Fruit fly (Drosophila melanogaster) whole organism, prepupa: ENCODE results near the gene CG17300.
A peak's percentile ranks its signal among the peaks of the same experiment; 100 is the strongest.

Source experiments
- Blimp-1 ChIP-seq: fragments of 200-800 bp; sonication (Bioruptor generic); optimal IDR thresholded peaks from 3 replicates; lab custom pipeline; 2017; ENCODE audit warnings: missing biosample characterization, missing genetic modification characterization, mild to moderate bottlenecking, moderate library complexity, missing genetic modification reagents
- CG10669 ChIP-seq: fragments of 200-800 bp; sonication (Bioruptor generic); optimal IDR thresholded peaks from 3 replicates; lab custom pipeline; 2018; ENCODE audit warnings: missing biosample characterization, mild to moderate bottlenecking, missing genetic modification characterization, moderate library complexity
- CG11294 ChIP-seq: fragments of 200-800 bp; sonication (Bioruptor generic); IDR thresholded peaks from 2 replicates; pipeline ENCODE4 v1.3.6; 2022; ENCODE audit warnings: missing biosample characterization, missing genetic modification characterization
- CG15336 ChIP-seq: fragments of 200-800 bp; sonication (Bioruptor generic); IDR thresholded peaks from 2 replicates; pipeline ENCODE4 v1.3.6; 2022; ENCODE audit warnings: missing biosample characterization, missing genetic modification characterization
- CG1621 ChIP-seq: fragments of 200-800 bp; sonication (Bioruptor generic); optimal IDR thresholded peaks from 3 replicates; lab custom pipeline; 2018; ENCODE audit warnings: missing biosample characterization, mild to moderate bottlenecking, missing genetic modification characterization
- CG3032 ChIP-seq: fragments of 200-800 bp; optimal IDR thresholded peaks from 2 replicates; lab custom pipeline; 2019; ENCODE audit warnings: missing biosample characterization, mild to moderate bottlenecking, missing genetic modification characterization, moderate library complexity
- CG32006 ChIP-seq: fragments of 200-800 bp; sonication (Bioruptor generic); optimal IDR thresholded peaks from 3 replicates; lab custom pipeline; 2017; ENCODE audit warnings: missing biosample characterization, mild to moderate bottlenecking, missing genetic modification characterization
- CG34406 ChIP-seq: fragments of 200-800 bp; sonication (Bioruptor generic); optimal IDR thresholded peaks from 3 replicates; lab custom pipeline; 2016; ENCODE audit warnings: missing biosample characterization, missing genetic modification characterization
- CG3919 ChIP-seq: fragments of 200-800 bp; sonication (Bioruptor generic); optimal IDR thresholded peaks from 3 replicates; lab custom pipeline; 2016; ENCODE audit warnings: missing biosample characterization, missing genetic modification characterization
- CG6792 ChIP-seq: fragments of 200-800 bp; sonication (Bioruptor generic); optimal IDR thresholded peaks from 3 replicates; lab custom pipeline; 2016; ENCODE audit warnings: missing biosample characterization, missing genetic modification characterization
- CG6808 ChIP-seq: fragments of 200-800 bp; sonication (Bioruptor generic); optimal IDR thresholded peaks from 3 replicates; lab custom pipeline; 2017; ENCODE audit warnings: missing biosample characterization, missing genetic modification characterization, mild to moderate bottlenecking, moderate library complexity, missing genetic modification reagents
- CG6854 ChIP-seq: fragments of 200-800 bp; sonication (Bioruptor generic); optimal IDR thresholded peaks from 2 replicates; lab custom pipeline; 2017; ENCODE audit warnings: missing biosample characterization, mild to moderate bottlenecking, missing genetic modification characterization
- CG7368 ChIP-seq: fragments of 200-800 bp; sonication (Bioruptor generic); optimal IDR thresholded peaks from 3 replicates; lab custom pipeline; 2016; ENCODE audit warnings: missing biosample characterization, missing genetic modification characterization
- CG8319 ChIP-seq: fragments of 200-800 bp; sonication (Bioruptor generic); optimal IDR thresholded peaks from 3 replicates; lab custom pipeline; 2016; ENCODE audit warnings: missing biosample characterization, missing genetic modification characterization
- CG8632 ChIP-seq: fragments of 200-800 bp; sonication (Bioruptor generic); optimal IDR thresholded peaks from 3 replicates; lab custom pipeline; 2016; ENCODE audit warnings: missing biosample characterization, missing genetic modification characterization
- Eip78C ChIP-seq: fragments of 200-800 bp; sonication (Bioruptor generic); peaks from one replicate; lab custom pipeline; 2016; ENCODE audit warnings: missing biosample characterization, missing genetic modification characterization
- Eip93F ChIP-seq: fragments of 200-800 bp; sonication (Bioruptor generic); optimal IDR thresholded peaks from 2 replicates; lab custom pipeline; 2016; ENCODE audit warnings: missing biosample characterization, mild to moderate bottlenecking, missing genetic modification characterization
- Ets96B ChIP-seq: fragments of 200-800 bp; optimal IDR thresholded peaks from 2 replicates; lab custom pipeline; 2019; ENCODE audit warnings: missing biosample characterization, mild to moderate bottlenecking, missing genetic modification characterization, moderate library complexity
- Hr38 ChIP-seq: sonication (Bioruptor generic); optimal IDR thresholded peaks from 2 replicates; lab custom pipeline; 2016; ENCODE audit warnings: missing biosample characterization, missing genetic modification characterization
- Hr39 ChIP-seq: fragments of 200-800 bp; sonication (Bioruptor generic); optimal IDR thresholded peaks from 2 replicates; lab custom pipeline; 2016; ENCODE audit warnings: missing biosample characterization, missing genetic modification characterization
- Hr4 ChIP-seq: fragments of 200-800 bp; sonication (Bioruptor generic); optimal IDR thresholded peaks from 3 replicates; lab custom pipeline; 2016; ENCODE audit warnings: missing biosample characterization, missing genetic modification characterization
- Met ChIP-seq: fragments of 200-800 bp; sonication (Bioruptor generic); optimal IDR thresholded peaks from 3 replicates; lab custom pipeline; 2016; ENCODE audit warnings: missing biosample characterization, missing genetic modification characterization
- Smox ChIP-seq: fragments of 200-800 bp; sonication (Bioruptor generic); optimal IDR thresholded peaks from 3 replicates; lab custom pipeline; 2016; ENCODE audit warnings: missing biosample characterization, missing genetic modification characterization
- Sox14 ChIP-seq: fragments of 200-800 bp; sonication (Bioruptor generic); optimal IDR thresholded peaks from 3 replicates; lab custom pipeline; 2016; ENCODE audit warnings: missing biosample characterization, missing genetic modification characterization
- Sox15 ChIP-seq: fragments of 200-800 bp; sonication (Bioruptor generic); optimal IDR thresholded peaks from 3 replicates; lab custom pipeline; 2016; ENCODE audit warnings: missing biosample characterization, missing genetic modification characterization
- acj6 ChIP-seq: fragments of 200-800 bp; sonication (Bioruptor generic); optimal IDR thresholded peaks from 3 replicates; lab custom pipeline; 2016; ENCODE audit warnings: missing biosample characterization, missing genetic modification characterization
- cyc ChIP-seq: fragments of 200-800 bp; sonication (Bioruptor generic); optimal IDR thresholded peaks from 3 replicates; lab custom pipeline; 2016; ENCODE audit warnings: missing biosample characterization, missing genetic modification characterization
- dac ChIP-seq: fragments of 200-800 bp; sonication (Bioruptor generic); optimal IDR thresholded peaks from 2 replicates; lab custom pipeline; 2017; ENCODE audit warnings: missing biosample characterization, mild to moderate bottlenecking, missing genetic modification characterization
- dsx ChIP-seq: fragments of 200-800 bp; optimal IDR thresholded peaks from 3 replicates; lab custom pipeline; 2019; ENCODE audit warnings: missing biosample characterization, mild to moderate bottlenecking, missing genetic modification characterization, moderate library complexity; ENCODE audit not compliant: poor library complexity, severe bottlenecking
- eg ChIP-seq: fragments of 200-800 bp; sonication (Bioruptor generic); IDR thresholded peaks from 3 replicates; pipeline ENCODE4 v1.3.6; 2022; ENCODE audit warnings: missing biosample characterization, missing genetic modification characterization
- esn ChIP-seq: fragments of 200-800 bp; sonication (Bioruptor generic); optimal IDR thresholded peaks from 2 replicates; lab custom pipeline; 2016; ENCODE audit warnings: missing biosample characterization, mild to moderate bottlenecking, missing genetic modification characterization, moderate library complexity
- fd85E ChIP-seq: fragments of 200-800 bp; sonication (Bioruptor generic); optimal IDR thresholded peaks from 3 replicates; lab custom pipeline; 2016; ENCODE audit warnings: missing biosample characterization, missing genetic modification characterization
- fkh ChIP-seq: fragments of 200-800 bp; sonication (Bioruptor generic); optimal IDR thresholded peaks from 3 replicates; lab custom pipeline; 2017; ENCODE audit warnings: missing biosample characterization, mild to moderate bottlenecking, missing genetic modification characterization, moderate library complexity
- lz ChIP-seq: fragments of 200-800 bp; sonication (Bioruptor generic); optimal IDR thresholded peaks from 3 replicates; lab custom pipeline; 2016; ENCODE audit warnings: missing biosample characterization, missing genetic modification characterization
- net ChIP-seq: fragments of 200-800 bp; sonication (Bioruptor generic); optimal IDR thresholded peaks from 3 replicates; lab custom pipeline; 2016; ENCODE audit warnings: missing biosample characterization, missing genetic modification characterization
- salr ChIP-seq, 2 experiments: fragments of 200-800 bp; sonication (Bioruptor generic); optimal IDR thresholded peaks; 3 replicates each; lab custom pipeline; 2016 to 2018; ENCODE audit warnings: missing biosample characterization in 2 of 2, missing genetic modification characterization in 2 of 2, mild to moderate bottlenecking in 1 of 2
- spab ChIP-seq: fragments of 200-800 bp; sonication (Bioruptor generic); optimal IDR thresholded peaks from 2 replicates; lab custom pipeline; 2017; ENCODE audit warnings: missing biosample characterization, mild to moderate bottlenecking, missing genetic modification characterization, missing genetic modification reagents
- ss ChIP-seq, 2 experiments: fragments of 200-800 bp; sonication (Bioruptor generic); optimal IDR thresholded peaks; 2 replicates in 1 of 2; 3 replicates in 1 of 2; lab custom pipeline; 2017 to 2018; ENCODE audit warnings: mild to moderate bottlenecking in 2 of 2, missing biosample characterization in 2 of 2, missing genetic modification characterization in 2 of 2, moderate library complexity in 1 of 2
- svp ChIP-seq: fragments of 200-800 bp; sonication (Bioruptor generic); peaks from one replicate; lab custom pipeline; 2016; ENCODE audit warnings: missing biosample characterization, missing genetic modification characterization
- topi ChIP-seq: fragments of 200-800 bp; sonication (Bioruptor generic); optimal IDR thresholded peaks from 3 replicates; lab custom pipeline; 2016; ENCODE audit warnings: missing biosample characterization, missing genetic modification characterization
- vri ChIP-seq: fragments of 200-800 bp; sonication (Bioruptor generic); optimal IDR thresholded peaks from 3 replicates; lab custom pipeline; 2016; ENCODE audit warnings: missing biosample characterization, mild to moderate bottlenecking, missing genetic modification characterization

The CG17300 gene

DNA sequence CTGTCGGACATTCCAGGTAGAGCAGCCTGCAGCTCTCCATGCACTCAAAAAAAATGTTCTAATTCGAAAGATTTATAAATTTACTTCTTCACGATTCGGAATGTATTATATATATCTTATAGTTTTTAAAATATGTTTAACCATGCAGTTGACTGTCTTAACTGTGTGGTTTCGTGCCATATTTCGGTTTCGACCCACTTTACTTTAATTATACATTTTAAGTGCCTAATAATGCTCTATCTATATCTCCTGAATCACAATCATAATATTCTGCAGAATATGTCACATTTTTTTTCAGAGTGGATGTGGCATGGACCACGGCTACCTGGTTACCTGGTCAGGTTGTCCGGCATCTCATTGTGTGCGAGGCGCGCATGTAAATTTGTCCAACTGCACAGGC, 37.4 kb downstream of the CG17300 start (continued):
- TF ChIP-seq vri (GFP tag; lab: Kevin White, UChicago): peak; percentile 15
- peak; percentile 7 for TF ChIP-seq CG1621
- no peak for TF ChIP-seq CG6854
- peak; percentile 30 for TF ChIP-seq acj6 (GFP tag; lab: Kevin White, UChicago)
- TF ChIP-seq lz: peak; percentile 22
- TF ChIP-seq CG11294 (GFP tag; lab: Robert Waterston, UW): no peak
- peak; percentile 80 for TF ChIP-seq svp (GFP tag; lab: Kevin White, UChicago)
- TF ChIP-seq cyc (GFP tag; lab: Kevin White, UChicago): no peak
- peak; percentile 3 for TF ChIP-seq CG34406
- peak; percentile 27 for TF ChIP-seq CG3919
- peak; percentile 32 for TF ChIP-seq CG10669 (GFP tag; lab: Kevin White, UChicago)
- TF ChIP-seq Ets96B (tag; lab: Kevin White, UChicago): peak; percentile 38
- TF ChIP-seq Met (GFP tag; lab: Kevin White, UChicago): peak; percentile 27
- TF ChIP-seq Eip93F (GFP tag; lab: Kevin White, UChicago): no peak
- no peak for TF ChIP-seq CG8319 (GFP tag; lab: Kevin White, UChicago)
- peak; percentile 11 for TF ChIP-seq CG6792
- 0 out of 2 replicates have a peak, but pooled peaks have one; percentile 34 for TF ChIP-seq CG15336 (GFP tag; lab: Robert Waterston, UW)
- TF ChIP-seq CG8632 (GFP tag; lab: Kevin White, UChicago): peak; percentile 16
- TF ChIP-seq CG7368 (GFP tag; lab: Kevin White, UChicago): no peak
- TF ChIP-seq topi (GFP tag; lab: Kevin White, UChicago): peak; percentile 32
- TF ChIP-seq, all 60 proteins: peak for 31

DNA sequence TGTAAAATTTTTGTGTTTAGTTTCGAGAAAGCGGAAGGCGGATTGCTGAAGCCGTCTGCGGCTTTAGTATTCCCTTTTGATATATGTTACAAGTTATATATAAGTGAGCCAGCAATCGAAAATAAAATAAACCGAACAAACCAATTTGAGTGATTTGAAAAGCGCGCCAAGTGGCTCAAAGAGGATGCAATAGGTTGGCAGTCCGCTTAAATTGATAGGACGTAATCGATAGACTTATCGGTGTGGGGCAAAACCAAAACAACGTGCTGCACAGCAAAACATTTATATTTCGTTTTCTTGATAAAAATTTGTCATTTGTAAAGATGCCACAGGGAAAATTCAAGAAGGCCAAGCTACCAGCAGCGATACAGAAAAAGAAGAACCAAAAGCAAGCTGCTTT, 40.3 kb downstream of the CG17300 start, which contains the start of gene CG11279:
CG11279 (plus strand) TSS at position 220 of the 400 bp plus-strand sequence.
- TF ChIP-seq svp (GFP tag; lab: Kevin White, UChicago) (peak; percentile 7), dac (GFP tag; lab: Kevin White, UChicago) (no peak)

DNA sequence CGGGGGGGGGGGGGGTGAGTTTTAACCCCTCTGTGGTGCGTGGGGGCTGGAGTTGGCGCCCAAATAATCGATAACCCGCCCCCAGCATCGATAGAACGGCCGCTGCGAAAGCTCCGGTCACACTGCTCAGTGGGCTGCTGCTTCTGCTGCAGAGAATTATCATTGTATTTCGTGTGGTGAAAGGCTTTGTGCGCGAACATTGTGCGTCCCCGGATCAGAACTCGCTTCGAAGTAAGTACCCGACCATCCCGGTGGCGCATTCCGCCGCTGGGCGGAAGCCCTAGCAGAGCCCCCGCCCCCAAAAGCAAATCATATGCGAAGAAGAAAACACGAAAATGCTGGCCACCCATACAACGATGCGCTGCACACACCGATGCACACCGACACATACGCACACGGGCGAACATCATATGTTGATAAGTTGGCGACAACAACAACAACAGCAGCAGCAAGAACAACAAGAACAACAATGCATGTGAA, 42.7 kb downstream of the CG17300 start, which contains the start of gene Syx13:
Syx13 (plus strand) TSS at position 100 of the 480 bp plus-strand sequence.
- no peak for TF ChIP-seq Hr39 (GFP tag; lab: Kevin White, UChicago)
- peak; percentile 42 for TF ChIP-seq dsx (GFP tag; lab: Kevin White, UChicago)
- TF ChIP-seq dac (GFP tag; lab: Kevin White, UChicago): no peak
- TF ChIP-seq CG11294 (GFP tag; lab: Robert Waterston, UW): no peak
- no peak for TF ChIP-seq Sox15
- TF ChIP-seq spab (GFP tag; lab: Kevin White, UChicago): no peak
- no peak for TF ChIP-seq fd85E (GFP tag; lab: Kevin White, UChicago)
- TF ChIP-seq Blimp-1 (GFP tag; lab: Kevin White, UChicago): no peak
- TF ChIP-seq ss (GFP tag; optimal IDR thresholded peaks at IDR 0.05; lab: Kevin White, UChicago): peak; percentile 29 to 33
- TF ChIP-seq CG6854: peak; percentile 38
- no peak for TF ChIP-seq CG32006 (GFP tag; lab: Kevin White, UChicago)
- TF ChIP-seq CG6808 (GFP tag; lab: Kevin White, UChicago): peak; percentile 29
- TF ChIP-seq esn: peak; percentile 17
- peak; percentile 85 for TF ChIP-seq svp (GFP tag; lab: Kevin White, UChicago)
- TF ChIP-seq CG3919: no peak
- TF ChIP-seq lz: no peak
- TF ChIP-seq Sox14 (GFP tag; lab: Kevin White, UChicago): peak; percentile 63
- 0 out of 3 replicates have a peak, but pooled peaks have one; percentile 12 for TF ChIP-seq eg (GFP tag; lab: Robert Waterston, UW)
- peak; percentile 19 for TF ChIP-seq Ets96B (tag; lab: Kevin White, UChicago)
- TF ChIP-seq net (GFP tag; lab: Kevin White, UChicago): no peak
- TF ChIP-seq Smox (GFP tag; lab: Kevin White, UChicago): no peak
- no peak for TF ChIP-seq Hr38
- TF ChIP-seq Eip78C (GFP tag; lab: Kevin White, UChicago): peak; percentile 66
- TF ChIP-seq CG15336 (GFP tag; lab: Robert Waterston, UW): peak; percentile 14; the same call in 1 of the 2 replicates
- TF ChIP-seq CG3032: no peak
- no peak for TF ChIP-seq salr (GFP tag; optimal IDR thresholded peaks at IDR 0.05; lab: Kevin White, UChicago)
- TF ChIP-seq fkh (GFP tag; lab: Kevin White, UChicago): peak; percentile 74
- TF ChIP-seq Hr4 (GFP tag; lab: Kevin White, UChicago): no peak
- TF ChIP-seq topi (GFP tag; lab: Kevin White, UChicago): peak; percentile 19
